Fruit fly (Drosophila melanogaster): ENCODE data around the gene CG14292.

dm6 chr3R:18949896-18950295 lies 44.4 kb upstream of the CG14292 start, which contains the start of gene CG43732:
- no peak for TF ChIP-seq br (optimal IDR thresholded peaks at IDR 0.05)
- TF ChIP-seq ERR (GFP tag; optimal IDR thresholded peaks at IDR 0.05) = no peak
- TF ChIP-seq psq (GFP tag; optimal IDR thresholded peaks at IDR 0.05) = no peak
- 0 out of 2 replicates have a peak, but pooled peaks have one; percentile 10 for TF ChIP-seq CG16779 (GFP tag; IDR thresholded peaks at IDR 0.05)
- TF ChIP-seq CG4282 (GFP tag; optimal IDR thresholded peaks at IDR 0.05) = no peak
- TF ChIP-seq CkIIα-i1 (GFP tag; IDR thresholded peaks at IDR 0.05) = no peak
- no peak for TF ChIP-seq CG8290 (GFP tag; optimal IDR thresholded peaks at IDR 0.05)
- TF ChIP-seq CG8290 (tag; optimal IDR thresholded peaks at IDR 0.05) = no peak
- TF ChIP-seq pzg (GFP tag; optimal IDR thresholded peaks at IDR 0.05) = no peak
- TF ChIP-seq sens-2 (GFP tag; IDR thresholded peaks at IDR 0.05) = no peak
- no peak for TF ChIP-seq nom (GFP tag; optimal IDR thresholded peaks at IDR 0.05)
- no peak for TF ChIP-seq unc-4 (GFP tag; IDR thresholded peaks at IDR 0.05; ENCODE audit: partially characterized antibody)
- TF ChIP-seq fd3F (GFP tag; optimal IDR thresholded peaks at IDR 0.05) = no peak
- no peak for TF ChIP-seq Blimp-1 (GFP tag; optimal IDR thresholded peaks at IDR 0.05)
